Fruit fly (Drosophila melanogaster) whole organism, adult: ENCODE results near the gene CG1316.

Source experiments
- CG12768 ChIP-seq: fragments of 200-800 bp; sonication (Bioruptor generic); optimal IDR thresholded peaks from 2 replicates; lab custom pipeline; 2017; ENCODE audit warnings: missing biosample characterization, missing genetic modification characterization, mild to moderate bottlenecking, moderate library complexity, missing genetic modification reagents
- cnc ChIP-seq, 2 experiments: fragments of >200 bp; optimal IDR thresholded peaks; 2 replicates each; lab custom pipeline; 2017

dm6 chr3L:4304244-4304959, 20.8 kb downstream of the CG1316 start:
- TF ChIP-seq CG12768 (GFP tag; lab: Kevin White, UChicago) (no peak), cnc (optimal IDR thresholded peaks at IDR 0.05; lab: Kevin White, UChicago) (no peak)
